Fruit fly (Drosophila melanogaster) whole organism, pupa: ENCODE measurements around the gene dsb.

ENCODE experiments used
- CG12605 ChIP-seq: fragments of 200-800 bp; sonication (Bioruptor generic); IDR thresholded peaks from 2 replicates; pipeline ENCODE4 v1.3.6; 2022; ENCODE audit warnings: missing biosample characterization, missing genetic modification characterization
- CG13204 ChIP-seq: fragments of 200-800 bp; sonication (Bioruptor generic); optimal IDR thresholded peaks from 2 replicates; lab custom pipeline; 2018; ENCODE audit warnings: missing biosample characterization, mild to moderate bottlenecking, missing genetic modification characterization, moderate library complexity
- CG14655 ChIP-seq: fragments of 200-800 bp; sonication (Bioruptor generic); optimal IDR thresholded peaks from 3 replicates; lab custom pipeline; 2017; ENCODE audit warnings: mild to moderate bottlenecking, missing biosample characterization, missing genetic modification reagents, missing genetic modification characterization
- CG32121 ChIP-seq: fragments of 200-800 bp; sonication (Bioruptor generic); IDR thresholded peaks from 2 replicates; pipeline ENCODE4 v1.3.6; 2022; ENCODE audit warnings: missing biosample characterization, missing genetic modification characterization
- CG34367 ChIP-seq: fragments of 200-800 bp; sonication (Bioruptor generic); optimal IDR thresholded peaks from 2 replicates; lab custom pipeline; 2018; ENCODE audit warnings: missing biosample characterization, mild to moderate bottlenecking, missing genetic modification characterization
- CG4496 ChIP-seq: fragments of 200-800 bp; sonication (Bioruptor generic); IDR thresholded peaks from 3 replicates; pipeline ENCODE4 v1.3.6; 2022; ENCODE audit warnings: missing biosample characterization, missing genetic modification characterization
- CG9948 ChIP-seq: fragments of 200-800 bp; sonication (Bioruptor generic); optimal IDR thresholded peaks from 2 replicates; lab custom pipeline; 2018; ENCODE audit warnings: missing biosample characterization, mild to moderate bottlenecking, missing genetic modification characterization, moderate library complexity
- D1 ChIP-seq: fragments of 200-800 bp; sonication (Bioruptor generic); optimal IDR thresholded peaks from 2 replicates; lab custom pipeline; 2018; ENCODE audit warnings: missing biosample characterization, mild to moderate bottlenecking, missing genetic modification characterization, moderate library complexity
- EcR ChIP-seq: fragments of 200-800 bp; sonication (Bioruptor generic); optimal IDR thresholded peaks from 3 replicates; lab custom pipeline; 2019; ENCODE audit warnings: missing biosample characterization, missing genetic modification characterization, mild to moderate bottlenecking, moderate library complexity, missing genetic modification reagents
- Ets98B ChIP-seq: fragments of 200-800 bp; sonication (Bioruptor generic); IDR thresholded peaks from 2 replicates; pipeline ENCODE4 v1.3.6; 2022; ENCODE audit warnings: missing biosample characterization, missing genetic modification characterization
- Pif1B ChIP-seq: fragments of 200-800 bp; sonication (Bioruptor generic); optimal IDR thresholded peaks from 3 replicates; lab custom pipeline; 2016; ENCODE audit warnings: missing biosample characterization, missing genetic modification characterization
- fd96Ca ChIP-seq: fragments of 200-800 bp; sonication (Bioruptor generic); IDR thresholded peaks from 3 replicates; pipeline ENCODE4 v1.3.6; 2022; ENCODE audit warnings: missing biosample characterization, missing genetic modification characterization
- gl ChIP-seq: fragments of 200-800 bp; sonication (Bioruptor generic); optimal IDR thresholded peaks from 2 replicates; lab custom pipeline; 2018; ENCODE audit warnings: missing biosample characterization, mild to moderate bottlenecking, missing genetic modification characterization
- rn ChIP-seq: fragments of 200-800 bp; sonication (Bioruptor generic); IDR thresholded peaks from 2 replicates; pipeline ENCODE4 v1.3.6; 2022; ENCODE audit warnings: missing biosample characterization, missing genetic modification characterization

DNA sequence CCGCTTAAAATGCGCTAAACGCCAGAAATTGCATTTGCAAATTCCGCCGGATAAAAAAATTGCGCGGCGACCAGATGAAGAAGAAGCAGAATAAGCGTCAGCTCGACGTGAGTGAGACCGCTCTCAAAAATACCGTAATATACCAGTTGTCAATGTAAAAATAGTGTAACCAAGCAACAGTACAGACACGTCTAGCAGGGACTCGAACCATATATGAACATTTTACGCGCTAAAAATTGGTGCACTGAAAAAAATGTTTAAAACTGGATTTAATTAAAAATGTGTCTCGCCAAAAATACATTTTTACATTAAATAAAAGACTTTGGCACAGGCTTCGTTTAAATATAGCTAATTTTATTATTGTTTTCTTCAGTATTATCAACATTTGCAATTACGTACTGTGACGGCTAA, 33.8 kb downstream of the dsb start, which contains the start of gene dre4:
- TF ChIP-seq Pif1B (GFP tag; lab: Kevin White, UChicago) (no peak), CG34367 (peak; percentile 48), CG32121 (no peak; the same call in 1 of the 2 replicates), D1 (tag; lab: Kevin White, UChicago) (no peak), EcR (GFP tag; lab: Kevin White, UChicago) (peak; percentile 68), fd96Ca (0 out of 3 replicates have a peak, but pooled peaks have one; percentile 17), gl (no peak), Ets98B (GFP tag; lab: Robert Waterston, UW) (peak; percentile 62), CG14655 (GFP tag; lab: Kevin White, UChicago) (no peak), CG12605 (GFP tag; lab: Robert Waterston, UW) (peak; percentile 61), CG13204 (GFP tag; lab: Kevin White, UChicago) (no peak), rn (peak; percentile 41; the same call in 1 of the 2 replicates), CG9948 (peak; percentile 51), CG4496 (GFP tag; lab: Robert Waterston, UW) (peak; percentile 60)
